Comparison of ENCODE assay signal across 5 worm cellular contexts in genomic region chrX:17034193-17034592, ce11.
TF ChIP-seq lines count a peak whose summit lies in the region.

No protein-coding gene starts in this region.

TF ChIP-seq in whole organism, L1 larva, 84 proteins besides CTCF, POLR2A, EP300 and RAD21:
- TF ChIP-seq tbx-2 (tag; optimal IDR thresholded peaks at IDR 0.05; lab: Kevin White, UChicago) (peak; percentile 4), lin-14 (GFP tag; optimal IDR thresholded peaks at IDR 0.05; lab: Kevin White, UChicago) (peak; percentile 58), nhr-85 (tag; lab: Kevin White, UChicago) (peak; percentile 63), elt-3 (tag; optimal IDR thresholded peaks at IDR 0.05; lab: Kevin White, UChicago) (peak in 1 of 6 experiments; percentile 1), unc-62 (GFP tag; optimal IDR thresholded peaks at IDR 0.05; lab: Kevin White, UChicago) (no peak), lin-39 (tag; optimal IDR thresholded peaks at IDR 0.05; lab: Kevin White, UChicago) (no peak), ztf-4 (tag; optimal IDR thresholded peaks at IDR 0.05; lab: Kevin White, UChicago) (no peak), blmp-1 (tag; optimal IDR thresholded peaks at IDR 0.05; lab: Kevin White, UChicago) (peak; percentile 42)

TF ChIP-seq in whole organism, L2 larva, 48 proteins besides CTCF, POLR2A, EP300 and RAD21:
- peak; percentile 21 for TF ChIP-seq sma-9 (GFP tag; optimal IDR thresholded peaks at IDR 0.05; lab: Kevin White, UChicago)
- TF ChIP-seq sma-9 (tag; optimal IDR thresholded peaks at IDR 0.05; lab: Kevin White, UChicago), result no peak
- TF ChIP-seq zag-1 (tag; optimal IDR thresholded peaks at IDR 0.05; lab: Kevin White, UChicago), result no peak
- peak; percentile 54 for TF ChIP-seq sem-4 (tag; optimal IDR thresholded peaks at IDR 0.05; lab: Kevin White, UChicago)
- no peak for TF ChIP-seq ztf-4 (tag; optimal IDR thresholded peaks at IDR 0.05; lab: Kevin White, UChicago)

TF ChIP-seq in whole organism, L3 larva, 47 proteins besides CTCF, POLR2A, EP300 and RAD21:
- TF ChIP-seq elt-2 (tag; optimal IDR thresholded peaks at IDR 0.05; lab: Kevin White, UChicago) (peak; percentile 17), nhr-23 (tag; optimal IDR thresholded peaks at IDR 0.05; lab: Kevin White, UChicago) (peak; percentile 15), egl-5 (tag; optimal IDR thresholded peaks at IDR 0.05; lab: Kevin White, UChicago) (no peak)

TF ChIP-seq in whole organism, L4 larva, 104 proteins besides CTCF, POLR2A, EP300 and RAD21:
- TF ChIP-seq hlh-30 (tag; optimal IDR thresholded peaks at IDR 0.05; lab: Kevin White, UChicago; ENCODE audit: insufficient read depth) (peak; percentile 2), hlh-11 (tag; optimal IDR thresholded peaks at IDR 0.05; lab: Kevin White, UChicago) (no peak)

TF ChIP-seq in whole organism, mixed stage, embryonic, 35 proteins besides CTCF, POLR2A, EP300 and RAD21:
- TF ChIP-seq hlh-1 (tag; optimal IDR thresholded peaks at IDR 0.05; lab: Kevin White, UChicago), result no peak
- TF ChIP-seq nhr-2 (tag; optimal IDR thresholded peaks at IDR 0.05; lab: Kevin White, UChicago), result no peak
- no peak for TF ChIP-seq snpc-4 (tag; optimal IDR thresholded peaks at IDR 0.05; lab: Kevin White, UChicago)
- peak; percentile 37 for TF ChIP-seq ces-1 (GFP tag; optimal IDR thresholded peaks at IDR 0.05; lab: Kevin White, UChicago)
- TF ChIP-seq nhr-28 (tag; optimal IDR thresholded peaks at IDR 0.05; lab: Kevin White, UChicago), result no peak
- no peak for TF ChIP-seq zip-8 (tag; optimal IDR thresholded peaks at IDR 0.05; lab: Kevin White, UChicago)
- no peak for TF ChIP-seq nhr-237 (tag; optimal IDR thresholded peaks at IDR 0.05; lab: Kevin White, UChicago)
- TF ChIP-seq lin-13 (tag; optimal IDR thresholded peaks at IDR 0.05; lab: Kevin White, UChicago), result no peak
